Worm (Caenorhabditis elegans): ENCODE results near the gene ttr-7.

ttr-7 gene

DNA sequence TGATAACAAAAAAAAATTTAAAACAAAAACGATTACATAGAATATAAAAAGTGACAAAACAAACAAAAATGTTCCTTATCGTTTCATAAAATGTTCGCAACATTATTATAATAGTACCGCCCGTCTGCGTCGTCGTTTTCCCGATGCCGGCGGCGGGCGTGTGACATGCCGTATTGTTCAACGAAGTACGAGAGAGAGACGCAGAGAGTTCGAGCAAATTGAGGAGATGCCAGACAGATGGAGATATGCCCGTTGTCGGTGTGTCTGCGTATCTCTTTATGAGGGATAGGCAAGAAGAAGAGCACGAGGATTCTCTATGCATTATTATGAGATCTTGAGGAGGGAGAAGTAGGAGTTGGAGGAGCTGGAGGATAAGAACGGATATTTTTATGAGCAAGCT is 17.9 kb downstream of the ttr-7 start (continued):
- TF ChIP-seq ttx-3 (tag; optimal IDR thresholded peaks at IDR 0.05) (no peak), syd-9 (tag; optimal IDR thresholded peaks at IDR 0.05) (no peak), F13H6.1 (tag; optimal IDR thresholded peaks at IDR 0.05) (peak; percentile 4), fax-1 (tag; optimal IDR thresholded peaks at IDR 0.05) (no peak), ceh-2 (tag; optimal IDR thresholded peaks at IDR 0.05) (peak; percentile 43), sdc-2 (tag; optimal IDR thresholded peaks at IDR 0.05) (no peak), ceh-34 (tag; optimal IDR thresholded peaks at IDR 0.05) (peak; percentile 71), lin-11 (tag; optimal IDR thresholded peaks at IDR 0.05) (no peak), unc-3 (GFP tag; conservative IDR thresholded peaks at IDR 0.05) (no peak), unc-3 (tag; optimal IDR thresholded peaks at IDR 0.05) (no peak), npax-4 (tag; optimal IDR thresholded peaks at IDR 0.05) (no peak), ceh-22 (tag; optimal IDR thresholded peaks at IDR 0.05) (no peak), odd-2 (tag; optimal IDR thresholded peaks at IDR 0.05) (no peak), dve-1 (tag; optimal IDR thresholded peaks at IDR 0.05) (peak; percentile 69), ztf-16 (tag; optimal IDR thresholded peaks at IDR 0.05) (no peak), tbx-7 (tag; optimal IDR thresholded peaks at IDR 0.05) (no peak), elt-2 (tag; optimal IDR thresholded peaks at IDR 0.05) (peak; percentile 68), K09A11.1 (tag; optimal IDR thresholded peaks at IDR 0.05; ENCODE audit: insufficient read depth) (peak; percentile 36), gmeb-2 (tag; optimal IDR thresholded peaks at IDR 0.05) (no peak), ama-1 (optimal IDR thresholded peaks at IDR 0.05) (no peak)

- TF ChIP-seq ceh-45 (GFP tag; IDR thresholded peaks at IDR 0.05) (no peak), npax-4 (tag; optimal IDR thresholded peaks at IDR 0.05) (no peak), C38D4.7 (GFP tag; optimal IDR thresholded peaks at IDR 0.05) (no peak), ceh-30 (tag; optimal IDR thresholded peaks at IDR 0.05) (no peak), sdc-2 (tag; optimal IDR thresholded peaks at IDR 0.05) (no peak), ceh-48 (tag; optimal IDR thresholded peaks at IDR 0.05) (no peak), hlh-15 (tag; optimal IDR thresholded peaks at IDR 0.05) (no peak), fkh-10 (GFP tag; optimal IDR thresholded peaks at IDR 0.05) (no peak), pha-4 (tag; optimal IDR thresholded peaks at IDR 0.05) (no peak), ceh-9 (tag; optimal IDR thresholded peaks at IDR 0.05) (no peak), ceh-22 (tag; optimal IDR thresholded peaks at IDR 0.05) (no peak), pag-3 (tag; optimal IDR thresholded peaks at IDR 0.05; ENCODE audit: borderline replicate concordance) (no peak), T23F11.4 (GFP tag; optimal IDR thresholded peaks at IDR 0.05) (no peak)
Measured at ce11 chrIII:626091-626490, 20.3 kb downstream of the ttr-7 start.

ce11 chrIII:627838-628237 is 22.0 kb downstream of the ttr-7 start, which contains the start of gene T19C3.5:
Gene T19C3.5 (minus strand): TSS chrIII:627938.
- TF ChIP-seq dmd-4 (tag; optimal IDR thresholded peaks at IDR 0.05; ENCODE audit: borderline replicate concordance) (no peak), gmeb-2 (tag; optimal IDR thresholded peaks at IDR 0.05) (no peak), K09A11.1 (tag; optimal IDR thresholded peaks at IDR 0.05; ENCODE audit: insufficient read depth) (no peak), ceh-24 (tag; optimal IDR thresholded peaks at IDR 0.05) (no peak), sox-4 (tag; optimal IDR thresholded peaks at IDR 0.05) (no peak), C08G9.2 (tag; optimal IDR thresholded peaks at IDR 0.05) (no peak), pha-4 (tag; optimal IDR thresholded peaks at IDR 0.05) (no peak), npax-4 (tag; optimal IDR thresholded peaks at IDR 0.05) (no peak), eyg-1 (tag; optimal IDR thresholded peaks at IDR 0.05) (no peak), hlh-30 (tag; optimal IDR thresholded peaks at IDR 0.05; ENCODE audit: insufficient read depth) (no peak), sdc-2 (tag; optimal IDR thresholded peaks at IDR 0.05) (no peak), ceh-14 (tag; optimal IDR thresholded peaks at IDR 0.05) (no peak)

DNA sequence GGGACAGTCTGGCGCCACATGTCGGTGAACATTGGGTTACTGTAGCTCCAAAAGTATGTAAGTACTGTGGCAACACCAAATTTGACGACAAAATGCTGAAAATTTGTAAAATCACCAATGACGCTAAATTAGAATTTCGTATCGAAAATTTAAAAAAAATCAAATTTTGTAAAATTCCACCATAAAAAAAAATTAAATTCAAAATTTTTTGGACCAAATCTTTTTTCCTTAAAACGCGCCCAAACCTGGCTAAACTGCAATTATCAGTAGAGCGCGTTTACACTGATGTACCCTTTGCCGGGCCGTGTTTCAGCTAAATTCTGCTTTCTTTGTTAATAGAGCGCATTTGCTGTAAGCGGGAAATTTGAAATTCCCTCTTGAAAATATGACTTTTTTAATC is 25.6 kb downstream of the ttr-7 start, which contains the start of gene T19C3.6:
TSS of gene T19C3.6 (minus strand) at position 101 of the 400 bp plus-strand sequence.
- TF ChIP-seq tbx-2 (tag; optimal IDR thresholded peaks at IDR 0.05) (no peak), npax-4 (tag; optimal IDR thresholded peaks at IDR 0.05) (no peak), madf-2 (tag; optimal IDR thresholded peaks at IDR 0.05) (no peak), fkh-6 (tag; optimal IDR thresholded peaks at IDR 0.05) (no peak), T23F11.4 (GFP tag; optimal IDR thresholded peaks at IDR 0.05) (no peak), unc-3 (GFP tag; conservative IDR thresholded peaks at IDR 0.05) (no peak), unc-3 (tag; optimal IDR thresholded peaks at IDR 0.05) (no peak), fkh-10 (GFP tag; optimal IDR thresholded peaks at IDR 0.05) (no peak), ceh-6 (GFP tag; optimal IDR thresholded peaks at IDR 0.05) (no peak)
